Worm (Caenorhabditis elegans) whole organism, midembryonic: ENCODE measurements around the gene nhr-235.

Source experiments
- T22C8.4 ChIP-seq: fragments of 200-800 bp; sonication (Bioruptor generic); IDR thresholded peaks from 2 replicates; pipeline ENCODE4 v1.3.6; 2022; ENCODE audit warnings: missing genetic modification characterization, missing compliant biosample characterization
- cog-1 ChIP-seq: sonication (generic microtip); optimal IDR thresholded peaks from 2 replicates; lab custom pipeline; 2016; ENCODE audit warnings: missing genetic modification characterization, missing compliant biosample characterization
- flt-1 ChIP-seq: fragments of 200-800 bp; sonication (Bioruptor generic); IDR thresholded peaks from 2 replicates; pipeline ENCODE4 v1.3.6; 2022; ENCODE audit warnings: missing genetic modification characterization, missing compliant biosample characterization
- klf-2 ChIP-seq: fragments of 200-800 bp; sonication (Bioruptor generic); conservative IDR thresholded peaks from 2 replicates; pipeline ENCODE4 v1.3.6; 2022; ENCODE audit warnings: missing genetic modification reagents, missing genetic modification characterization, missing compliant biosample characterization
- med-1 ChIP-seq: sonication (generic microtip); optimal IDR thresholded peaks from 2 replicates; lab custom pipeline; 2017; ENCODE audit warnings: missing genetic modification characterization, mild to moderate bottlenecking, missing compliant biosample characterization, antibody characterized with exemption, missing genetic modification reagents; ENCODE audit not compliant: insufficient read depth
- ref-1 ChIP-seq: fragments of 200-800 bp; sonication (Bioruptor generic); conservative IDR thresholded peaks from 2 replicates; pipeline ENCODE4 v1.3.6; 2022; ENCODE audit warnings: missing genetic modification reagents, missing genetic modification characterization, missing compliant biosample characterization
- tab-1 ChIP-seq: fragments of 200-800 bp; sonication (Bioruptor generic); IDR thresholded peaks from 2 replicates; pipeline ENCODE4 v1.3.6; 2022; ENCODE audit warnings: missing genetic modification characterization, missing compliant biosample characterization
- ztf-23 ChIP-seq: fragments of 200-800 bp; sonication (Bioruptor generic); IDR thresholded peaks from 2 replicates; pipeline ENCODE4 v1.3.6; 2022; ENCODE audit warnings: missing genetic modification reagents, missing genetic modification characterization, missing compliant biosample characterization
- ztf-29 ChIP-seq: fragments of 200-800 bp; sonication (Bioruptor generic); IDR thresholded peaks from 2 replicates; pipeline ENCODE4 v1.3.6; 2022; ENCODE audit warnings: missing genetic modification reagents, missing genetic modification characterization, missing compliant biosample characterization

DNA sequence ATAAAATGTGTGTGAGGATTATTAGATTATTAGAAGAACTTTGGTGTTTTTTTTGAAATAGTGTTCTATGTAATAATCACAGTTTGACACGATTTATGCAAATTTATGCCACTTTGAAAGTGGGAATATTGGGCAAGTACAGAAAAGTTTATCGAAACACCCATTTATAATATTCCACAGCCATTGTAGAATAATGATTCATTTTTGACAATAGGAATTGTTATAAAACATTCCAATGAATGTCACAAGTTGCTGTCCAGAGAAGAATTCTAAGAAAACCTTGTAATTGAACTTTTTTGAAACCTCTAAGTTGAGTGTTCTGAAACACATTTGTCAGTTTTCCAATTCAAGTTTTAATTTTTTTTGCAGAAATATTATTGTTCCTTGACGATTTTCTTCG lies 28.3 kb upstream of the nhr-235 start, which contains the start of gene nspe-4:
- TF ChIP-seq med-1 = no peak
- no peak for TF ChIP-seq cog-1
- no peak for TF ChIP-seq ztf-29 (GFP tag; lab: Robert Waterston, UW)
- no peak for TF ChIP-seq flt-1 (GFP tag; lab: Robert Waterston, UW)
- TF ChIP-seq ztf-23 (GFP tag; lab: Robert Waterston, UW) = no peak
- TF ChIP-seq T22C8.4 = no peak
- TF ChIP-seq ref-1 (GFP tag; lab: Robert Waterston, UW) = no peak
- no peak for TF ChIP-seq tab-1 (GFP tag; lab: Robert Waterston, UW)
- no peak for TF ChIP-seq klf-2
